Fruit fly (Drosophila melanogaster): ENCODE results near the gene CG31606.

CG31606 gene

dm6 chr2L:8164219-8164618 is 16.8 kb downstream of the CG31606 start (continued):
- peak; percentile 78 for TF ChIP-seq tap (tag; optimal IDR thresholded peaks at IDR 0.05)
- TF ChIP-seq Kr (GFP tag; optimal IDR thresholded peaks at IDR 0.05) = peak; percentile 74
- TF ChIP-seq fd102C (GFP tag; optimal IDR thresholded peaks at IDR 0.05) = peak; percentile 89
- TF ChIP-seq CG17359 (tag; optimal IDR thresholded peaks at IDR 0.05) = peak; percentile 92
- TF ChIP-seq HmgD (GFP tag; optimal IDR thresholded peaks at IDR 0.05) = no peak
- TF ChIP-seq CG12391 (tag; optimal IDR thresholded peaks at IDR 0.05) = peak; percentile 54
- TF ChIP-seq CG6854 (GFP tag; optimal IDR thresholded peaks at IDR 0.05) = peak; percentile 58
- TF ChIP-seq zfh1 (GFP tag; IDR thresholded peaks at IDR 0.05) = peak; percentile 88
- TF ChIP-seq sima (GFP tag; optimal IDR thresholded peaks at IDR 0.05) = peak; percentile 50
- no peak for TF ChIP-seq toy (GFP tag; IDR thresholded peaks at IDR 0.05)
- peak; percentile 57; the same call in 1 of the 2 replicates for TF ChIP-seq ranshi (GFP tag; IDR thresholded peaks at IDR 0.05)
- peak; percentile 79 for TF ChIP-seq tio (GFP tag; optimal IDR thresholded peaks at IDR 0.05)
- TF ChIP-seq cwo (GFP tag; optimal IDR thresholded peaks at IDR 0.05) = peak; percentile 53
- peak; percentile 52 for TF ChIP-seq CG13775 (GFP tag; optimal IDR thresholded peaks at IDR 0.05)
- peak; percentile 92 for TF ChIP-seq CG15696 (tag; optimal IDR thresholded peaks at IDR 0.05)
- no peak for TF ChIP-seq tna (GFP tag; IDR thresholded peaks at IDR 0.05; ENCODE audit: partially characterized antibody)
- peak; percentile 69 for TF ChIP-seq Atf3 (GFP tag; optimal IDR thresholded peaks at IDR 0.05)
- TF ChIP-seq Hr3 (GFP tag; optimal IDR thresholded peaks at IDR 0.05) = peak; percentile 32
- no peak for TF ChIP-seq Opbp (GFP tag; IDR thresholded peaks at IDR 0.05; ENCODE audit: partially characterized antibody)
- peak; percentile 99 for TF ChIP-seq sens (GFP tag)
- peak; percentile 77 for TF ChIP-seq NC2α (GFP tag; optimal IDR thresholded peaks at IDR 0.05)
- peak; percentile 23 for TF ChIP-seq Nf-YC (tag; optimal IDR thresholded peaks at IDR 0.05)
- peak; percentile 41 for TF ChIP-seq ems (GFP tag; optimal IDR thresholded peaks at IDR 0.05)
- peak; percentile 7 for TF ChIP-seq CG31388 (GFP tag; optimal IDR thresholded peaks at IDR 0.05)
- no peak for TF ChIP-seq pan (optimal IDR thresholded peaks at IDR 0.05)
- peak in 1 of 2 experiments; percentile 69 for TF ChIP-seq pan (GFP tag; optimal IDR thresholded peaks at IDR 0.05 in 1 of 2, IDR thresholded peaks at IDR 0.05 in 1 of 2)
- TF ChIP-seq CG15073 (GFP tag; optimal IDR thresholded peaks at IDR 0.05) = no peak
- TF ChIP-seq eve (GFP tag; optimal IDR thresholded peaks at IDR 0.05) = peak in 1 of 2 experiments; percentile 37
- peak; percentile 20; the same call in 1 of the 2 replicates for TF ChIP-seq CG14441 (GFP tag; IDR thresholded peaks at IDR 0.05)
- TF ChIP-seq CG3995 (GFP tag; optimal IDR thresholded peaks at IDR 0.05) = no peak
- TF ChIP-seq CG11093 (GFP tag; IDR thresholded peaks at IDR 0.05) = no peak; the same call in 2 of the 3 replicates
- peak; percentile 4 for TF ChIP-seq Dad (GFP tag; optimal IDR thresholded peaks at IDR 0.05)
- peak; percentile 68 for TF ChIP-seq D19A (tag; optimal IDR thresholded peaks at IDR 0.05)
- no peak for TF ChIP-seq CG2129 (GFP tag; IDR thresholded peaks at IDR 0.05; ENCODE audit: partially characterized antibody)
- peak; percentile 85 for TF ChIP-seq onecut (GFP tag; IDR thresholded peaks at IDR 0.05)
- no peak for TF ChIP-seq CG8765 (GFP tag; IDR thresholded peaks at IDR 0.05)
- TF ChIP-seq gro (GFP tag; optimal IDR thresholded peaks at IDR 0.05) = no peak
- TF ChIP-seq CG10654 (GFP tag; optimal IDR thresholded peaks at IDR 0.05) = peak; percentile 57
- peak; percentile 75 for TF ChIP-seq CG5180 (GFP tag; optimal IDR thresholded peaks at IDR 0.05)
- TF ChIP-seq GATAe (GFP tag; conservative IDR thresholded peaks at IDR 0.05) = no peak
- no peak for TF ChIP-seq Tbp (GFP tag; optimal IDR thresholded peaks at IDR 0.05)
- TF ChIP-seq NfI (GFP tag; optimal IDR thresholded peaks at IDR 0.05) = peak; percentile 32
- TF ChIP-seq CG10979 (tag; optimal IDR thresholded peaks at IDR 0.05) = peak; percentile 54
- peak; percentile 53 for TF ChIP-seq zen (tag; optimal IDR thresholded peaks at IDR 0.05)
- TF ChIP-seq CG15011 (GFP tag; optimal IDR thresholded peaks at IDR 0.05) = peak; percentile 76
- no peak for TF ChIP-seq abd-A (tag; optimal IDR thresholded peaks at IDR 0.05)
- TF ChIP-seq Awh (GFP tag; IDR thresholded peaks at IDR 0.05) = peak; percentile 94
- peak; percentile 53 for TF ChIP-seq CG3281 (GFP tag; optimal IDR thresholded peaks at IDR 0.05)
- no peak for TF ChIP-seq Elba2 (GFP tag; optimal IDR thresholded peaks at IDR 0.05)
- TF ChIP-seq ham (GFP tag; IDR thresholded peaks at IDR 0.05) = no peak
- peak; percentile 95 for TF ChIP-seq MTF-1 (GFP tag; optimal IDR thresholded peaks at IDR 0.05; ENCODE audit: borderline replicate concordance)

All from whole organism, embryonic.